Fruit fly (Drosophila melanogaster) whole organism, embryonic: Measurements from ENCODE around the gene PH4alphaPV.

Experiments used
- Adf1 ChIP-seq: fragments of 200-800 bp; sonication (Bioruptor generic); IDR thresholded peaks from 2 replicates; pipeline ENCODE4 v1.3.6; 2022; ENCODE audit warnings: missing biosample characterization, missing genetic modification characterization
- CG1647 ChIP-seq: fragments of 200-800 bp; sonication (Bioruptor generic); optimal IDR thresholded peaks from 3 replicates; lab custom pipeline; 2016; ENCODE audit warnings: missing biosample characterization, missing genetic modification characterization
- CG17385 ChIP-seq: fragments of 200-800 bp; sonication (Bioruptor generic); optimal IDR thresholded peaks from 3 replicates; lab custom pipeline; 2018; ENCODE audit warnings: missing biosample characterization, mild to moderate bottlenecking, missing genetic modification characterization
- CG17802 ChIP-seq: fragments of 200-800 bp; sonication (Bioruptor generic); optimal IDR thresholded peaks from 2 replicates; lab custom pipeline; 2018; ENCODE audit warnings: missing biosample characterization, mild to moderate bottlenecking, missing genetic modification characterization, moderate library complexity
- Hmx ChIP-seq: fragments of 200-800 bp; sonication (Bioruptor generic); optimal IDR thresholded peaks from 2 replicates; lab custom pipeline; 2016; ENCODE audit warnings: missing biosample characterization, missing genetic modification characterization
- Hr39 ChIP-seq: fragments of >200 bp; optimal IDR thresholded peaks from 2 replicates; lab custom pipeline; 2017
- Rx ChIP-seq: fragments of 200-800 bp; sonication (Bioruptor generic); IDR thresholded peaks from 2 replicates; pipeline ENCODE4 v1.3.6; 2022; ENCODE audit warnings: missing biosample characterization, missing genetic modification characterization
- ash1 ChIP-seq: fragments of 200-800 bp; sonication (Bioruptor generic); optimal IDR thresholded peaks from 2 replicates; lab custom pipeline; 2018; ENCODE audit warnings: missing biosample characterization, mild to moderate bottlenecking, missing genetic modification characterization
- chinmo ChIP-seq: fragments of 200-800 bp; sonication (Bioruptor generic); IDR thresholded peaks from 4 replicates; pipeline ENCODE4 v1.3.6; 2022; ENCODE audit warnings: missing biosample characterization, missing genetic modification characterization; ENCODE audit not compliant: partially characterized antibody
- dati ChIP-seq: fragments of 200-800 bp; sonication (Bioruptor generic); IDR thresholded peaks from 2 replicates; pipeline ENCODE4 v1.3.6; 2022; ENCODE audit warnings: missing biosample characterization, missing genetic modification characterization
- nerfin-1 ChIP-seq: fragments of 200-800 bp; sonication (Bioruptor generic); optimal IDR thresholded peaks from 3 replicates; lab custom pipeline; 2019; ENCODE audit warnings: missing biosample characterization, mild to moderate bottlenecking, missing genetic modification characterization, moderate library complexity
- salm ChIP-seq: fragments of 200-800 bp; sonication (Bioruptor generic); optimal IDR thresholded peaks from 2 replicates; lab custom pipeline; 2018; ENCODE audit warnings: missing biosample characterization, mild to moderate bottlenecking, missing genetic modification characterization

DNA sequence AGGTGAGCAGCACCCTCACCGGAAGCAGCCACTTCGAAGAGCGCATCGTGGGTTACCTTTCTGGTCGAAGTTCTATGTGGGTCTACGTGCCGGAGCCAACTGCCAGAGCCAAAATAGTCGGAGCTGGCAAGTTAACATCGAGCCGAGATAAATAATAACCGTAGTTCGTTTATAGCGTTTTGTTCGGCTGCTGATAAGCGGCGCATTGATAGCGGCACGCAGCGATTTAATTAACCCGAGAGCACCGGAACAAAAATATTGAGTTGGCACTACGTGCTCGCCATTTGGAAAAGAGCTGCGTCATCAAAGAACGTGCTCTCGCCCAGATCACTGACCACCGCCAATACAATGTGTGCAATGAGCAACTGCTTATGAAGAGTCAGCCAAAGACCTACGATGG lies at the start of gene PH4alphaPV:
- TF ChIP-seq dati, result no peak
- TF ChIP-seq nerfin-1 (tag; lab: Kevin White, UChicago), result no peak
- TF ChIP-seq Hr39, result no peak
- TF ChIP-seq CG17385 (GFP tag; lab: Kevin White, UChicago), result no peak
- no peak for TF ChIP-seq Rx (GFP tag; lab: Robert Waterston, UW)
- no peak for TF ChIP-seq CG17802
- TF ChIP-seq Adf1 (GFP tag; lab: Robert Waterston, UW), result no peak
- no peak for TF ChIP-seq salm (tag; lab: Kevin White, UChicago)
- TF ChIP-seq chinmo (GFP tag; lab: Robert Waterston, UW), result 0 out of 4 replicates have a peak, but pooled peaks have one; percentile 53
- no peak for TF ChIP-seq CG1647 (GFP tag; lab: Kevin White, UChicago)
- TF ChIP-seq ash1, result no peak
- no peak for TF ChIP-seq Hmx (GFP tag; lab: Kevin White, UChicago)
